Fruit fly (Drosophila melanogaster): ENCODE measurements around the gene CG10555.

Gene CG10555

DNA sequence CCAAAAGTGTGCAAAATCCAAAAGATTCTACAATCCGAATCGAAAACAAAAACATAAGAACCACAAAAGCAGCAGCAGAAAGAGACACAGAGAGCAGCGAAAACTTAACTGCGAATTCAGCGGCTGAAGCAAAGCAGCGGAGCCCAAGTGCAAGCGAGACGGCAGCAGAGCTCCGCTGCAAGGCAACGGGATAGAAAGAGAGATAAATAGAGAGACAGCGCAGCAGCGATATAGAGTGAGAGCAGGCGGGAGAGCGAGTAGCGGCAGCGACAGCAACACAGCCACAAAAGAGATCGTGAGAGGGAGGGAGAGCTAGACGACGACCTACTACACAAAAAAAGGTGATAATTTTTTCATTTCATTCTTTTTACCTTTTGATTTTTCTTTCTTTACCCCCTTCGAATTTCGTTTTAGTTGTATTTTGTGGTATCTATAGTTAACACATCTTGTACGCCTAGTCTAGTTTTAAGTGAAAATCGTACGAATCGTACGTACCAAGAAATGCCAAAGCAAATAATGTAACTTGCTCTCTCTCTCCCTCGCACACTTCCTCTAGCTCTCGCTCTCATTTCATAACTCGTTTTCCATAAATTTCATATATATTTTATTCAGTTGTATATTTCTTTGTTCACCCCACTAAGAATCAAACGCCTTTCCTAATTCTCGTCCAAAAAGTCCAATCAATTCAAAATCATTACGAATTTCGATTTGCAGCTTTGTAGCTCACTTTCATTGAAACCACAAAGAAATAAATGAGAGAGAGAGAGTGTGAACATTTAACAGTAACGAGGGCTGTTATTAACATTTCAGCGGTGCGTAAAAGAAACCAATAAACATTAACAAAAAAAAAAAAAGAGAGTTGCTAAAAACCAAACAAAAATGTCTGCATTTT lies 11.9 kb downstream of the CG10555 start (continued):
- no peak for TF ChIP-seq Side (GFP tag; optimal IDR thresholded peaks at IDR 0.05)
- TF ChIP-seq zf30C (GFP tag; optimal IDR thresholded peaks at IDR 0.05), result no peak
- peak; percentile 39; the same call in 1 of the 3 replicates for TF ChIP-seq dysf (GFP tag; IDR thresholded peaks at IDR 0.05)
- TF ChIP-seq inv (GFP tag; IDR thresholded peaks at IDR 0.05; ENCODE audit: partially characterized antibody), result no peak
- TF ChIP-seq HmgZ (tag; optimal IDR thresholded peaks at IDR 0.05), result no peak
- no peak for TF ChIP-seq crp (GFP tag; optimal IDR thresholded peaks at IDR 0.05)
- TF ChIP-seq CG6854 (GFP tag; optimal IDR thresholded peaks at IDR 0.05), result no peak
- no peak for TF ChIP-seq slbo (GFP tag; IDR thresholded peaks at IDR 0.05)
- no peak for TF ChIP-seq Jarid2 (GFP tag; optimal IDR thresholded peaks at IDR 0.05)
- no peak for TF ChIP-seq fd64A (GFP tag; optimal IDR thresholded peaks at IDR 0.05)
- TF ChIP-seq dati (GFP tag; IDR thresholded peaks at IDR 0.05), result no peak
- no peak for TF ChIP-seq Taf1 (GFP tag; IDR thresholded peaks at IDR 0.05)
- no peak for TF ChIP-seq Asciz (GFP tag; optimal IDR thresholded peaks at IDR 0.05)
- no peak for TF ChIP-seq CG10979 (tag; optimal IDR thresholded peaks at IDR 0.05)
- no peak for TF ChIP-seq CG2202 (tag; optimal IDR thresholded peaks at IDR 0.05)
- TF ChIP-seq CG17568 (GFP tag; optimal IDR thresholded peaks at IDR 0.05), result peak; percentile 6
- no peak for TF ChIP-seq H2.0 (GFP tag; IDR thresholded peaks at IDR 0.05)
- no peak for TF ChIP-seq CG42726 (GFP tag; IDR thresholded peaks at IDR 0.05; ENCODE audit: partially characterized antibody)
- no peak for TF ChIP-seq Sin3A (optimal IDR thresholded peaks at IDR 0.05)
- TF ChIP-seq dimm (GFP tag; IDR thresholded peaks at IDR 0.05), result no peak
- TF ChIP-seq CG1647 (GFP tag; optimal IDR thresholded peaks at IDR 0.05), result no peak
- TF ChIP-seq ara (GFP tag; IDR thresholded peaks at IDR 0.05), result no peak
- peak; percentile 42; the same call in 1 of the 3 replicates for TF ChIP-seq Optix (GFP tag; IDR thresholded peaks at IDR 0.05)
- TF ChIP-seq run (tag; optimal IDR thresholded peaks at IDR 0.05), result no peak
- no peak for TF ChIP-seq pho (GFP tag; optimal IDR thresholded peaks at IDR 0.05)
- no peak for TF ChIP-seq z (GFP tag; IDR thresholded peaks at IDR 0.05)
- TF ChIP-seq Nf-YA (GFP tag; IDR thresholded peaks at IDR 0.05), result no peak
- no peak for TF ChIP-seq Sry-δ (GFP tag; optimal IDR thresholded peaks at IDR 0.05)
- TF ChIP-seq Trl (optimal IDR thresholded peaks at IDR 0.05), result peak; percentile 96 to 98
- TF ChIP-seq Trl (GFP tag; optimal IDR thresholded peaks at IDR 0.05), result peak; percentile 22
- no peak for TF ChIP-seq tio (GFP tag; optimal IDR thresholded peaks at IDR 0.05)
- TF ChIP-seq row (GFP tag; IDR thresholded peaks at IDR 0.05), result no peak
- TF ChIP-seq CG10654 (GFP tag; optimal IDR thresholded peaks at IDR 0.05), result no peak
- no peak for TF ChIP-seq sug (tag; optimal IDR thresholded peaks at IDR 0.05)
- TF ChIP-seq az2 (GFP tag; optimal IDR thresholded peaks at IDR 0.05), result no peak
- no peak for TF ChIP-seq CG8290 (GFP tag; optimal IDR thresholded peaks at IDR 0.05)
- TF ChIP-seq CG8290 (tag; optimal IDR thresholded peaks at IDR 0.05), result peak in 1 of 2 experiments; percentile 7
- no peak for TF ChIP-seq zen2 (GFP tag; IDR thresholded peaks at IDR 0.05; ENCODE audit: partially characterized antibody)
- no peak for TF ChIP-seq CG16863 (GFP tag; optimal IDR thresholded peaks at IDR 0.05)
- no peak for TF ChIP-seq ssp (GFP tag; IDR thresholded peaks at IDR 0.05)
- no peak for TF ChIP-seq br (optimal IDR thresholded peaks at IDR 0.05)
- no peak for TF ChIP-seq CG17359 (tag; optimal IDR thresholded peaks at IDR 0.05)
- no peak for TF ChIP-seq sim (GFP tag; IDR thresholded peaks at IDR 0.05)
- TF ChIP-seq CG30431 (GFP tag; optimal IDR thresholded peaks at IDR 0.05), result no peak
- TF ChIP-seq CG17328 (GFP tag; IDR thresholded peaks at IDR 0.05), result no peak; the same call in 1 of the 2 replicates
- no peak for TF ChIP-seq CG31388 (GFP tag; optimal IDR thresholded peaks at IDR 0.05)
- peak; percentile 3 for TF ChIP-seq CG3163 (GFP tag; optimal IDR thresholded peaks at IDR 0.05)
- TF ChIP-seq CG7372 (GFP tag; IDR thresholded peaks at IDR 0.05), result no peak
- TF ChIP-seq Mes4 (GFP tag; optimal IDR thresholded peaks at IDR 0.05), result no peak
- no peak for TF ChIP-seq sna (GFP tag; IDR thresholded peaks at IDR 0.05; ENCODE audit: partially characterized antibody)
- no peak for TF ChIP-seq CG6765 (GFP tag; optimal IDR thresholded peaks at IDR 0.05)
- no peak for TF ChIP-seq CG17361 (GFP tag; IDR thresholded peaks at IDR 0.05)
